Fruit fly (Drosophila melanogaster): Measurements from ENCODE around the gene RhoL.

The RhoL gene

dm6 chr3R:9503329-9504088 lies 1.1 kb upstream of the RhoL start:
- TF ChIP-seq psq (optimal IDR thresholded peaks at IDR 0.05) (no peak), ttk (optimal IDR thresholded peaks at IDR 0.05) (no peak)

- TF ChIP-seq h (optimal IDR thresholded peaks at IDR 0.05): no peak
Observed at dm6 chr3R:9501489-9502415, 629 bp downstream of the RhoL start.

dm6 chr3R:9500193-9501051 lies 2.0 kb downstream of the RhoL start:
- TF ChIP-seq ttk (optimal IDR thresholded peaks at IDR 0.05) (no peak), Myc (optimal IDR thresholded peaks at IDR 0.05) (no peak), h (optimal IDR thresholded peaks at IDR 0.05) (no peak), insv (optimal IDR thresholded peaks at IDR 0.05) (no peak), psq (optimal IDR thresholded peaks at IDR 0.05) (no peak), Sin3A (optimal IDR thresholded peaks at IDR 0.05) (no peak)

dm6 chr3R:9499238-9499637 lies 3.1 kb downstream of the RhoL start:
- TF ChIP-seq psq (optimal IDR thresholded peaks at IDR 0.05) (no peak), Sin3A (optimal IDR thresholded peaks at IDR 0.05) (no peak), ttk (optimal IDR thresholded peaks at IDR 0.05) (no peak), h (optimal IDR thresholded peaks at IDR 0.05) (no peak), insv (optimal IDR thresholded peaks at IDR 0.05) (no peak), Myc (optimal IDR thresholded peaks at IDR 0.05) (no peak)

dm6 chr3R:9496748-9497147 lies 5.6 kb downstream of the RhoL start:
- TF ChIP-seq Myc (optimal IDR thresholded peaks at IDR 0.05): no peak
- TF ChIP-seq ttk (optimal IDR thresholded peaks at IDR 0.05): no peak
- no peak for TF ChIP-seq h (optimal IDR thresholded peaks at IDR 0.05)
- TF ChIP-seq insv (optimal IDR thresholded peaks at IDR 0.05): no peak
- no peak for TF ChIP-seq Sin3A (optimal IDR thresholded peaks at IDR 0.05)
- no peak for TF ChIP-seq psq (optimal IDR thresholded peaks at IDR 0.05)

- TF ChIP-seq h (optimal IDR thresholded peaks at IDR 0.05): no peak
- TF ChIP-seq psq (optimal IDR thresholded peaks at IDR 0.05): no peak
- no peak for TF ChIP-seq insv (optimal IDR thresholded peaks at IDR 0.05)
- no peak for TF ChIP-seq Sin3A (optimal IDR thresholded peaks at IDR 0.05)
- no peak for TF ChIP-seq ttk (optimal IDR thresholded peaks at IDR 0.05)
- TF ChIP-seq Myc (optimal IDR thresholded peaks at IDR 0.05): no peak
Observed at dm6 chr3R:9494627-9495009, 7.8 kb downstream of the RhoL start, which contains the start of gene phu. Gene phu (plus strand): TSS chr3R:9494801.

dm6 chr3R:9493627-9494626 lies 8.5 kb downstream of the RhoL start, which contains the start of gene CG16779:
Gene CG16779 (minus strand): TSS chr3R:9493677.
- TF ChIP-seq h (optimal IDR thresholded peaks at IDR 0.05) (no peak), Sin3A (optimal IDR thresholded peaks at IDR 0.05) (no peak), psq (optimal IDR thresholded peaks at IDR 0.05) (no peak), ttk (optimal IDR thresholded peaks at IDR 0.05) (no peak), Myc (optimal IDR thresholded peaks at IDR 0.05) (no peak), insv (optimal IDR thresholded peaks at IDR 0.05) (no peak)

dm6 chr3R:9492100-9492499 lies 10.3 kb downstream of the RhoL start:
- no peak for TF ChIP-seq Sin3A (optimal IDR thresholded peaks at IDR 0.05)
- TF ChIP-seq psq (optimal IDR thresholded peaks at IDR 0.05): no peak
- TF ChIP-seq insv (optimal IDR thresholded peaks at IDR 0.05): no peak
- TF ChIP-seq ttk (optimal IDR thresholded peaks at IDR 0.05): no peak
- no peak for TF ChIP-seq h (optimal IDR thresholded peaks at IDR 0.05)

dm6 chr3R:9491065-9491567 lies 11.3 kb downstream of the RhoL start:
- TF ChIP-seq Myc (optimal IDR thresholded peaks at IDR 0.05): no peak
- no peak for TF ChIP-seq psq (optimal IDR thresholded peaks at IDR 0.05)
- TF ChIP-seq Sin3A (optimal IDR thresholded peaks at IDR 0.05): no peak
- TF ChIP-seq h (optimal IDR thresholded peaks at IDR 0.05): no peak
- no peak for TF ChIP-seq ttk (optimal IDR thresholded peaks at IDR 0.05)
- TF ChIP-seq insv (optimal IDR thresholded peaks at IDR 0.05): no peak

dm6 chr3R:9488493-9488892 lies 13.9 kb downstream of the RhoL start:
- TF ChIP-seq psq (optimal IDR thresholded peaks at IDR 0.05) (no peak), ttk (optimal IDR thresholded peaks at IDR 0.05) (no peak), insv (optimal IDR thresholded peaks at IDR 0.05) (no peak), Sin3A (optimal IDR thresholded peaks at IDR 0.05) (no peak), h (optimal IDR thresholded peaks at IDR 0.05) (no peak), Myc (optimal IDR thresholded peaks at IDR 0.05) (no peak)

dm6 chr3R:9487961-9488360 lies 14.4 kb downstream of the RhoL start:
- TF ChIP-seq ttk (optimal IDR thresholded peaks at IDR 0.05): no peak
- TF ChIP-seq h (optimal IDR thresholded peaks at IDR 0.05): no peak
- no peak for TF ChIP-seq Myc (optimal IDR thresholded peaks at IDR 0.05)
- TF ChIP-seq insv (optimal IDR thresholded peaks at IDR 0.05): no peak
- no peak for TF ChIP-seq psq (optimal IDR thresholded peaks at IDR 0.05)
- no peak for TF ChIP-seq Sin3A (optimal IDR thresholded peaks at IDR 0.05)

Measured in Kc167 (cell line).